Fruit fly (Drosophila melanogaster) whole organism, embryonic: ENCODE results near the gene eIF4E5.

Source experiments
- Aef1 ChIP-seq: fragments of 200-800 bp; sonication (Bioruptor generic); IDR thresholded peaks from 3 replicates; pipeline ENCODE4 v1.3.6; 2022; ENCODE audit warnings: missing biosample characterization, missing genetic modification characterization
- CG10431 ChIP-seq: fragments of 200-800 bp; sonication (Bioruptor generic); optimal IDR thresholded peaks from 3 replicates; lab custom pipeline; 2018; ENCODE audit warnings: missing biosample characterization, mild to moderate bottlenecking, missing genetic modification characterization
- CG10543 ChIP-seq: fragments of 200-800 bp; sonication (Bioruptor generic); optimal IDR thresholded peaks from 3 replicates; lab custom pipeline; 2017; ENCODE audit warnings: missing biosample characterization, mild to moderate bottlenecking, missing genetic modification characterization, moderate library complexity
- CG10654 ChIP-seq: fragments of 200-800 bp; sonication (Bioruptor generic); optimal IDR thresholded peaks from 2 replicates; lab custom pipeline; 2016; ENCODE audit warnings: missing biosample characterization, missing genetic modification characterization
- CG10979 ChIP-seq: fragments of 200-800 bp; sonication (Bioruptor generic); optimal IDR thresholded peaks from 2 replicates; lab custom pipeline; 2018; ENCODE audit warnings: missing biosample characterization, mild to moderate bottlenecking, missing genetic modification characterization, moderate library complexity
- CG11398 ChIP-seq: fragments of 200-800 bp; sonication (Bioruptor generic); optimal IDR thresholded peaks from 2 replicates; lab custom pipeline; 2016; ENCODE audit warnings: missing biosample characterization, missing genetic modification characterization
- CG12219 ChIP-seq: fragments of 200-800 bp; sonication (Bioruptor generic); optimal IDR thresholded peaks from 3 replicates; lab custom pipeline; 2018; ENCODE audit warnings: missing biosample characterization, mild to moderate bottlenecking, missing genetic modification characterization
- CG13123 ChIP-seq: fragments of 200-800 bp; sonication (Bioruptor generic); optimal IDR thresholded peaks from 2 replicates; lab custom pipeline; 2016; ENCODE audit warnings: missing biosample characterization, missing genetic modification characterization
- CG13296 ChIP-seq: fragments of 200-800 bp; sonication (Bioruptor generic); optimal IDR thresholded peaks from 3 replicates; lab custom pipeline; 2018; ENCODE audit warnings: missing biosample characterization, mild to moderate bottlenecking, missing genetic modification characterization
- CG13424 ChIP-seq: fragments of 200-800 bp; sonication (Bioruptor generic); optimal IDR thresholded peaks from 2 replicates; lab custom pipeline; 2019; ENCODE audit warnings: missing biosample characterization, mild to moderate bottlenecking, missing genetic modification characterization, moderate library complexity
- CG15514 ChIP-seq: fragments of 200-800 bp; sonication (Bioruptor generic); optimal IDR thresholded peaks from 3 replicates; lab custom pipeline; 2017; ENCODE audit warnings: missing biosample characterization, missing genetic modification characterization, mild to moderate bottlenecking, moderate library complexity, missing genetic modification reagents
- CG17568 ChIP-seq: fragments of 200-800 bp; sonication (Bioruptor generic); optimal IDR thresholded peaks from 2 replicates; lab custom pipeline; 2018; ENCODE audit warnings: missing biosample characterization, mild to moderate bottlenecking, missing genetic modification characterization, moderate library complexity
- CG2199 ChIP-seq: fragments of 200-800 bp; sonication (Bioruptor generic); IDR thresholded peaks from 3 replicates; pipeline ENCODE4 v1.3.6; 2022; ENCODE audit warnings: missing biosample characterization, missing genetic modification characterization
- CG33213 ChIP-seq: fragments of 200-800 bp; sonication (Bioruptor generic); optimal IDR thresholded peaks from 3 replicates; lab custom pipeline; 2016; ENCODE audit warnings: missing biosample characterization, missing genetic modification characterization
- CG3407 ChIP-seq: fragments of 200-800 bp; sonication (Bioruptor generic); optimal IDR thresholded peaks from 2 replicates; lab custom pipeline; 2018; ENCODE audit warnings: missing biosample characterization, mild to moderate bottlenecking, missing genetic modification characterization
- CG34376 ChIP-seq: fragments of 200-800 bp; sonication (Bioruptor generic); optimal IDR thresholded peaks from 2 replicates; lab custom pipeline; 2018; ENCODE audit warnings: missing biosample characterization, mild to moderate bottlenecking, missing genetic modification characterization
- CG4404 ChIP-seq: fragments of 200-800 bp; sonication (Bioruptor generic); IDR thresholded peaks from 2 replicates; pipeline ENCODE4 v1.3.6; 2022; ENCODE audit warnings: missing biosample characterization, missing genetic modification characterization
- CG4730 ChIP-seq: fragments of 200-800 bp; sonication (Bioruptor generic); IDR thresholded peaks from 2 replicates; pipeline ENCODE4 v1.3.6; 2022; ENCODE audit warnings: missing biosample characterization, missing genetic modification characterization
- CG6791 ChIP-seq: fragments of 200-800 bp; sonication (Bioruptor generic); IDR thresholded peaks from 3 replicates; pipeline ENCODE4 v1.3.6; 2022; ENCODE audit warnings: missing biosample characterization, missing genetic modification characterization; ENCODE audit not compliant: partially characterized antibody
- CG8281 ChIP-seq: fragments of 200-800 bp; sonication (Bioruptor generic); optimal IDR thresholded peaks from 2 replicates; lab custom pipeline; 2018; ENCODE audit warnings: missing biosample characterization, mild to moderate bottlenecking, missing genetic modification characterization, moderate library complexity
- CTCF ChIP-seq: fragments of 200-800 bp; sonication (Bioruptor generic); optimal IDR thresholded peaks from 2 replicates; lab custom pipeline; 2017; ENCODE audit warnings: missing biosample characterization, mild to moderate bottlenecking, missing genetic modification characterization, moderate library complexity
- Chrac-16 ChIP-seq: fragments of 200-800 bp; sonication (Bioruptor generic); optimal IDR thresholded peaks from 3 replicates; lab custom pipeline; 2016; ENCODE audit warnings: missing biosample characterization, missing genetic modification characterization
- D ChIP-seq, 2 experiments: fragments of 200-800 bp in 1 of 2; fragments of >200 bp in 1 of 2; sonication (Bioruptor generic) in 1 of 2; optimal IDR thresholded peaks; 2 replicates in 1 of 2; 3 replicates in 1 of 2; lab custom pipeline; 2017; ENCODE audit warnings: mild to moderate bottlenecking in 1 of 2, missing biosample characterization in 1 of 2, missing genetic modification characterization in 1 of 2, missing genetic modification reagents in 1 of 2
- Hmx ChIP-seq: fragments of 200-800 bp; sonication (Bioruptor generic); optimal IDR thresholded peaks from 2 replicates; lab custom pipeline; 2016; ENCODE audit warnings: missing biosample characterization, missing genetic modification characterization
- Kr ChIP-seq: fragments of 200-800 bp; sonication (Bioruptor generic); optimal IDR thresholded peaks from 2 replicates; lab custom pipeline; 2017; ENCODE audit warnings: missing biosample characterization, mild to moderate bottlenecking, missing genetic modification characterization
- Lpt ChIP-seq: fragments of >200 bp; optimal IDR thresholded peaks from 2 replicates; lab custom pipeline; 2018; ENCODE audit warnings: missing biosample characterization, missing genetic modification characterization
- MBD-R2 ChIP-seq: fragments of 200-800 bp; sonication (Bioruptor generic); IDR thresholded peaks from 2 replicates; pipeline ENCODE4 v1.3.6; 2022; ENCODE audit warnings: missing biosample characterization, missing genetic modification characterization
- Med ChIP-seq: fragments of 200-800 bp; sonication (Bioruptor generic); peaks from one replicate; lab custom pipeline; 2016; ENCODE audit warnings: missing biosample characterization, missing genetic modification characterization, mild to moderate bottlenecking, inconsistent platforms, moderate library complexity
- NC2β ChIP-seq: fragments of 200-800 bp; sonication (Bioruptor generic); optimal IDR thresholded peaks from 2 replicates; lab custom pipeline; 2016; ENCODE audit warnings: missing biosample characterization, missing genetic modification characterization
- Nf-YA ChIP-seq: fragments of 200-800 bp; sonication (Bioruptor generic); IDR thresholded peaks from 2 replicates; pipeline ENCODE4 v1.3.6; 2022; ENCODE audit warnings: missing biosample characterization, missing genetic modification characterization
- PHDP ChIP-seq: fragments of 200-800 bp; sonication (Bioruptor generic); optimal IDR thresholded peaks from 3 replicates; lab custom pipeline; 2018; ENCODE audit warnings: missing biosample characterization, mild to moderate bottlenecking, missing genetic modification characterization, moderate library complexity
- Tbp ChIP-seq: fragments of >200 bp; optimal IDR thresholded peaks from 2 replicates; lab custom pipeline; 2018; ENCODE audit warnings: missing biosample characterization, missing genetic modification characterization
- Usf ChIP-seq: fragments of 200-800 bp; sonication (Bioruptor generic); optimal IDR thresholded peaks from 2 replicates; lab custom pipeline; 2017; ENCODE audit warnings: missing genotype, missing biosample characterization, missing genetic modification characterization
- ara ChIP-seq: fragments of 200-800 bp; sonication (Bioruptor generic); IDR thresholded peaks from 2 replicates; pipeline ENCODE4 v1.3.6; 2022; ENCODE audit warnings: missing biosample characterization, missing genetic modification characterization
- ase ChIP-seq: fragments of 200-800 bp; sonication (Bioruptor generic); IDR thresholded peaks from 3 replicates; pipeline ENCODE4 v1.3.6; 2022; ENCODE audit warnings: missing biosample characterization, missing genetic modification characterization
- btn ChIP-seq: fragments of 200-800 bp; sonication (Bioruptor generic); optimal IDR thresholded peaks from 2 replicates; lab custom pipeline; 2016; ENCODE audit warnings: missing biosample characterization, missing genetic modification characterization
- dimm ChIP-seq: fragments of 200-800 bp; sonication (Bioruptor generic); IDR thresholded peaks from 2 replicates; pipeline ENCODE4 v1.3.6; 2022; ENCODE audit warnings: missing biosample characterization, missing genetic modification characterization
- dm ChIP-seq: fragments of 200-800 bp; sonication (Bioruptor generic); optimal IDR thresholded peaks from 3 replicates; lab custom pipeline; 2016; ENCODE audit warnings: missing biosample characterization, missing genetic modification characterization
- gfzf ChIP-seq: fragments of 200-800 bp; sonication (Bioruptor generic); optimal IDR thresholded peaks from 2 replicates; lab custom pipeline; 2016; ENCODE audit warnings: missing biosample characterization, mild to moderate bottlenecking, missing genetic modification characterization, moderate library complexity
- gt ChIP-seq: fragments of 200-800 bp; sonication (Bioruptor generic); IDR thresholded peaks from 2 replicates; pipeline ENCODE4 v1.3.6; 2022; ENCODE audit warnings: missing biosample characterization, missing genetic modification characterization
- klu ChIP-seq: fragments of 200-800 bp; sonication (Bioruptor generic); IDR thresholded peaks from 2 replicates; pipeline ENCODE4 v1.3.6; 2022; ENCODE audit warnings: missing biosample characterization, missing genetic modification characterization
- luna ChIP-seq: fragments of 200-800 bp; sonication (Bioruptor generic); optimal IDR thresholded peaks from 2 replicates; lab custom pipeline; 2016; ENCODE audit warnings: missing biosample characterization, missing genetic modification characterization
- nerfin-2 ChIP-seq: fragments of 200-800 bp; sonication (Bioruptor generic); IDR thresholded peaks from 2 replicates; pipeline ENCODE4 v1.3.6; 2022; ENCODE audit warnings: missing biosample characterization, missing genetic modification characterization; ENCODE audit not compliant: partially characterized antibody
- onecut ChIP-seq: fragments of 200-800 bp; sonication (Bioruptor generic); IDR thresholded peaks from 2 replicates; pipeline ENCODE4 v1.3.6; 2022; ENCODE audit warnings: missing biosample characterization, missing genetic modification characterization
- pb ChIP-seq: fragments of 200-800 bp; sonication (Bioruptor generic); optimal IDR thresholded peaks from 3 replicates; lab custom pipeline; 2016; ENCODE audit warnings: missing biosample characterization, missing genetic modification characterization
- pros ChIP-seq: fragments of 200-800 bp; sonication (Bioruptor generic); optimal IDR thresholded peaks from 3 replicates; lab custom pipeline; 2019; ENCODE audit warnings: missing biosample characterization, mild to moderate bottlenecking, missing genetic modification characterization, moderate library complexity
- salm ChIP-seq: fragments of 200-800 bp; sonication (Bioruptor generic); optimal IDR thresholded peaks from 2 replicates; lab custom pipeline; 2018; ENCODE audit warnings: missing biosample characterization, mild to moderate bottlenecking, missing genetic modification characterization
- slou ChIP-seq: fragments of 200-800 bp; sonication (Bioruptor generic); optimal IDR thresholded peaks from 3 replicates; lab custom pipeline; 2016; ENCODE audit warnings: missing biosample characterization, missing genetic modification characterization
- tin ChIP-seq: fragments of 200-800 bp; sonication (Bioruptor generic); optimal IDR thresholded peaks from 3 replicates; lab custom pipeline; 2016; ENCODE audit warnings: missing biosample characterization, missing genetic modification characterization
- trh ChIP-seq: fragments of 200-800 bp; sonication (Bioruptor generic); optimal IDR thresholded peaks from 2 replicates; lab custom pipeline; 2016; ENCODE audit warnings: missing biosample characterization, missing genetic modification characterization
- unc-4 ChIP-seq: fragments of 200-800 bp; sonication (Bioruptor generic); IDR thresholded peaks from 2 replicates; pipeline ENCODE4 v1.3.6; 2022; ENCODE audit warnings: missing biosample characterization, missing genetic modification characterization; ENCODE audit not compliant: partially characterized antibody
- wek ChIP-seq: fragments of 200-800 bp; sonication (Bioruptor generic); optimal IDR thresholded peaks from 3 replicates; lab custom pipeline; 2018; ENCODE audit warnings: missing biosample characterization, mild to moderate bottlenecking, missing genetic modification characterization, moderate library complexity
- wor ChIP-seq: fragments of 200-800 bp; sonication (Bioruptor generic); IDR thresholded peaks from 2 replicates; pipeline ENCODE4 v1.3.6; 2022; ENCODE audit warnings: missing biosample characterization, missing genetic modification characterization

Gene eIF4E5

dm6 chr3L:7861807-7862206 lies 32.9 kb upstream of the eIF4E5 start (continued):
- no peak for TF ChIP-seq CG10543
- TF ChIP-seq Lpt, result no peak
- no peak for TF ChIP-seq slou (GFP tag; lab: Kevin White, UChicago)
- TF ChIP-seq NC2β (GFP tag; lab: Kevin White, UChicago), result no peak
- no peak for TF ChIP-seq CG4730 (GFP tag; lab: Robert Waterston, UW)
- TF ChIP-seq CG33213, result no peak
- no peak for TF ChIP-seq klu (GFP tag; lab: Robert Waterston, UW)
- TF ChIP-seq btn (GFP tag; lab: Kevin White, UChicago), result no peak
- no peak for TF ChIP-seq CG17568 (GFP tag; lab: Kevin White, UChicago)
- TF ChIP-seq pb, result no peak
- no peak for TF ChIP-seq Tbp
- TF ChIP-seq pros (GFP tag; lab: Kevin White, UChicago), result no peak
- no peak for TF ChIP-seq CG8281 (tag; lab: Kevin White, UChicago)
- no peak for TF ChIP-seq luna (GFP tag; lab: Kevin White, UChicago)
- no peak for TF ChIP-seq Hmx (GFP tag; lab: Kevin White, UChicago)
- no peak for TF ChIP-seq nerfin-2 (GFP tag; lab: Robert Waterston, UW)
- no peak for TF ChIP-seq gt (GFP tag; lab: Robert Waterston, UW)
- TF ChIP-seq ara, result no peak
- no peak for TF ChIP-seq CG6791 (GFP tag; lab: Robert Waterston, UW)
- TF ChIP-seq dm (GFP tag; lab: Kevin White, UChicago), result no peak
- TF ChIP-seq CG10431, result no peak
- no peak for TF ChIP-seq CG13296 (GFP tag; lab: Kevin White, UChicago)
- no peak for TF ChIP-seq salm (tag; lab: Kevin White, UChicago)
- no peak for TF ChIP-seq CG12219 (GFP tag; lab: Kevin White, UChicago)
- TF ChIP-seq Aef1 (GFP tag; lab: Robert Waterston, UW), result no peak
- no peak for TF ChIP-seq Med (GFP tag; lab: Kevin White, UChicago)
- peak; percentile 20 for TF ChIP-seq CG10654
- TF ChIP-seq CG4404 (GFP tag; lab: Robert Waterston, UW), result no peak
- TF ChIP-seq tin (GFP tag; lab: Kevin White, UChicago), result no peak
- TF ChIP-seq gfzf (GFP tag; lab: Kevin White, UChicago), result no peak
- no peak for TF ChIP-seq onecut
- no peak for TF ChIP-seq wek (GFP tag; lab: Kevin White, UChicago)
- no peak for TF ChIP-seq MBD-R2 (GFP tag; lab: Robert Waterston, UW)
- no peak for TF ChIP-seq CG13123 (GFP tag; lab: Kevin White, UChicago)
- TF ChIP-seq Nf-YA (GFP tag; lab: Robert Waterston, UW), result no peak
- no peak for TF ChIP-seq CG11398 (GFP tag; lab: Kevin White, UChicago)
- TF ChIP-seq CG2199 (GFP tag; lab: Robert Waterston, UW), result no peak
- peak; percentile 38 for TF ChIP-seq CG13424 (tag; lab: Kevin White, UChicago)
- no peak for TF ChIP-seq Usf (GFP tag; lab: Kevin White, UChicago)
- TF ChIP-seq CG10979 (tag; lab: Kevin White, UChicago), result peak; percentile 67
- TF ChIP-seq CG34376 (GFP tag; lab: Kevin White, UChicago), result no peak
- TF ChIP-seq dimm (GFP tag; lab: Robert Waterston, UW), result no peak
- peak; percentile 45 for TF ChIP-seq PHDP (tag; lab: Kevin White, UChicago)
- no peak for TF ChIP-seq unc-4 (GFP tag; lab: Robert Waterston, UW)
- no peak for TF ChIP-seq CTCF (GFP tag; lab: Kevin White, UChicago)
- TF ChIP-seq trh (GFP tag; lab: Kevin White, UChicago), result no peak
- no peak for TF ChIP-seq Chrac-16
- no peak for TF ChIP-seq D (optimal IDR thresholded peaks at IDR 0.05; lab: Kevin White, UChicago)
- TF ChIP-seq D (GFP tag; optimal IDR thresholded peaks at IDR 0.05; lab: Kevin White, UChicago), result no peak
- TF ChIP-seq Kr, result no peak
- TF ChIP-seq CG15514 (GFP tag; lab: Kevin White, UChicago), result no peak
- no peak for TF ChIP-seq ase (GFP tag; lab: Robert Waterston, UW)
- no peak for TF ChIP-seq wor (GFP tag; lab: Robert Waterston, UW)
- TF ChIP-seq CG3407 (GFP tag; lab: Kevin White, UChicago), result no peak
